Worm (Caenorhabditis elegans) whole organism, L4/young adult: Measurements from ENCODE around the gene srw-21.

ENCODE experiments used
- W03F9.2 ChIP-seq: fragments of 150-350 bp; optimal IDR thresholded peaks from 2 replicates; lab custom pipeline; 2014; ENCODE audit warnings: missing biosample characterization, missing genetic modification characterization
- dao-5 ChIP-seq: sonication (generic microtip); optimal IDR thresholded peaks from 2 replicates; lab custom pipeline; 2016; ENCODE audit warnings: missing genotype, missing genetic modification characterization, moderate library complexity, missing compliant biosample characterization
- him-1 ChIP-seq: sonication (generic microtip); optimal IDR thresholded peaks from 2 replicates; lab custom pipeline; 2016; ENCODE audit warnings: missing genotype, missing genetic modification reagents, missing genetic modification characterization, missing compliant biosample characterization

ce11 chrV:15442384-15442783 lies 45.5 kb upstream of the srw-21 start:
- TF ChIP-seq dao-5 (tag; lab: Kevin White, UChicago) (no peak), him-1 (tag; lab: Kevin White, UChicago) (no peak), W03F9.2 (tag; lab: Kevin White, UChicago) (no peak)
